Worm (Caenorhabditis elegans): ENCODE data around the gene cyp-13A10.

The cyp-13A10 gene

DNA sequence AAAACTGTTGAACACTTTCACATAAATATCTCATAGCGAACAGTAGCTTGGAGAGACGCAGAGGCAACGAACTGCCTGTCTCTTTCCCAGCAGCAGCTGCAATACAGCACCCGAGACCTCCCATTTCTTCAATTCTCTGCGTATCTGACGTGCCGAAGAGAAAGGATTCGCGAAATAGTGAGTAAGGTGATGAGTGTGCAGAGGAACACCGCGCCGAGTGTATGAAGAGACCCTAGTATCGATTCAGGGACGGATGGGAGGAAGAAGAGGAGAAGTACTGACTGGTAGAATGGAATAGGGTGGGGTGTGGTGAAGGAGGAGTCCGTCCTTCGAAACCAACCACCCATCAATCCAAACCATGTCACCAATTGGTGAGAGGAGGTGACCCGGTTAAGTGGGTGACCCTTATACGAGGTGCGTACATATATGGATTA is 16.5 kb downstream of the cyp-13A10 start (continued):
- TF ChIP-seq ZK185.1 (tag; optimal IDR thresholded peaks at IDR 0.05; ENCODE audit: poor library complexity, severe bottlenecking) (no peak), F57C9.4 (tag; optimal IDR thresholded peaks at IDR 0.05) (no peak), attf-5 (GFP tag; optimal IDR thresholded peaks at IDR 0.05) (peak; percentile 67), athp-1 (tag; optimal IDR thresholded peaks at IDR 0.05) (no peak), B0336.3 (GFP tag; IDR thresholded peaks at IDR 0.05) (peak; percentile 16; the same call in 1 of the 2 replicates), cebp-2 (GFP tag; IDR thresholded peaks at IDR 0.05) (no peak), rpc-1 (optimal IDR thresholded peaks at IDR 0.05) (no peak), rpc-1 (tag; optimal IDR thresholded peaks at IDR 0.05) (no peak), ceh-27 (GFP tag; optimal IDR thresholded peaks at IDR 0.05) (peak; percentile 70), zim-3 (tag; optimal IDR thresholded peaks at IDR 0.05) (no peak), F52B5.7 (tag; optimal IDR thresholded peaks at IDR 0.05) (no peak), ekl-4 (GFP tag; IDR thresholded peaks at IDR 0.05) (no peak), nhr-80 (tag; optimal IDR thresholded peaks at IDR 0.05) (peak; percentile 41), lin-35 (GFP tag; optimal IDR thresholded peaks at IDR 0.05) (peak in 1 of 3 experiments; percentile 51), lir-1 (GFP tag; conservative IDR thresholded peaks at IDR 0.05) (no peak), pha-4 (tag; optimal IDR thresholded peaks at IDR 0.05) (no peak), hlh-12 (tag; optimal IDR thresholded peaks at IDR 0.05) (no peak), B0261.1 (tag; optimal IDR thresholded peaks at IDR 0.05) (no peak), efl-1 (GFP tag; optimal IDR thresholded peaks at IDR 0.05) (no peak), Y79H2A.3 (GFP tag; conservative IDR thresholded peaks at IDR 0.05) (no peak), xnd-1 (tag; optimal IDR thresholded peaks at IDR 0.05) (no peak), ztf-18 (tag; optimal IDR thresholded peaks at IDR 0.05) (no peak), hsf-1 (GFP tag; IDR thresholded peaks at IDR 0.05) (no peak), lin-40 (tag; optimal IDR thresholded peaks at IDR 0.05) (peak; percentile 66), nfya-2 (GFP tag; IDR thresholded peaks at IDR 0.05) (no peak), fkh-3 (tag; optimal IDR thresholded peaks at IDR 0.05) (no peak), madf-3 (GFP tag; IDR thresholded peaks at IDR 0.05) (no peak), snpc-1.1 (tag; optimal IDR thresholded peaks at IDR 0.05; ENCODE audit: insufficient read depth) (no peak), C17E4.6 (GFP tag; IDR thresholded peaks at IDR 0.05) (no peak), ztf-6 (GFP tag; IDR thresholded peaks at IDR 0.05) (no peak), B0035.1 (tag; optimal IDR thresholded peaks at IDR 0.05) (no peak), ztf-26 (tag; optimal IDR thresholded peaks at IDR 0.05) (no peak), ceh-58 (GFP tag; IDR thresholded peaks at IDR 0.05) (no peak), snpc-4 (GFP tag; optimal IDR thresholded peaks at IDR 0.05) (no peak), snpc-4 (tag; optimal IDR thresholded peaks at IDR 0.05) (peak in 2 of 4 experiments; percentile 4 to 35), rec-8 (tag; optimal IDR thresholded peaks at IDR 0.05) (no peak), tbp1 (GFP tag; optimal IDR thresholded peaks at IDR 0.05) (no peak), ets-4 (GFP tag; optimal IDR thresholded peaks at IDR 0.05) (no peak), nfya-1 (tag; optimal IDR thresholded peaks at IDR 0.05; ENCODE audit: borderline replicate concordance, insufficient read depth) (no peak), aptf-2 (GFP tag; conservative IDR thresholded peaks at IDR 0.05) (no peak), Y95B8A.8 (GFP tag; IDR thresholded peaks at IDR 0.05) (no peak)

All from whole organism, young adult.